Worm (Caenorhabditis elegans) whole organism, L4 larva: ENCODE results near the gene ins-11.

ENCODE experiments used
- R02D3.7 ChIP-seq: fragments of 150-350 bp; sonication (generic microtip); optimal IDR thresholded peaks from 3 replicates; lab custom pipeline; 2014; ENCODE audit warnings: missing biosample characterization, missing genetic modification characterization
- T26A8.4 ChIP-seq: fragments of 200-800 bp; sonication (Bioruptor generic); IDR thresholded peaks from 2 replicates; pipeline ENCODE4 v1.3.6; 2022; ENCODE audit warnings: missing genetic modification characterization, missing compliant biosample characterization
- ZK337.2 ChIP-seq: fragments of 200-800 bp; sonication (Bioruptor generic); IDR thresholded peaks from 2 replicates; pipeline ENCODE4 v1.3.6; 2022; ENCODE audit warnings: missing genetic modification reagents, missing genetic modification characterization, missing compliant biosample characterization
- ZK546.5 ChIP-seq, 2 experiments: sonication (generic microtip); optimal IDR thresholded peaks; 2 replicates each; lab custom pipeline; 2017; ENCODE audit warnings: missing biosample characterization in 2 of 2, missing genetic modification characterization in 2 of 2
- aly-2 ChIP-seq: sonication (generic microtip); optimal IDR thresholded peaks from 2 replicates; lab custom pipeline; 2018; ENCODE audit warnings: missing biosample characterization, missing genetic modification characterization
- arid-1 ChIP-seq: fragments of 200-800 bp; sonication (Bioruptor generic); conservative IDR thresholded peaks from 2 replicates; pipeline ENCODE4 v1.3.6; 2022; ENCODE audit warnings: missing genetic modification reagents, missing genetic modification characterization, missing compliant biosample characterization
- ceh-20 ChIP-seq: fragments of 200-800 bp; sonication (Bioruptor generic); IDR thresholded peaks from 2 replicates; pipeline ENCODE4 v1.3.6; 2022; ENCODE audit warnings: missing genetic modification reagents, missing genetic modification characterization, missing compliant biosample characterization
- ceh-28 ChIP-seq: fragments of 150-350 bp; optimal IDR thresholded peaks from 2 replicates; lab custom pipeline; 2014; ENCODE audit warnings: missing biosample characterization, missing genetic modification reagents, missing genetic modification characterization
- ceh-44 ChIP-seq: fragments of 200-800 bp; sonication (Bioruptor generic); IDR thresholded peaks from 2 replicates; pipeline ENCODE4 v1.3.6; 2022; ENCODE audit warnings: missing genetic modification reagents, missing genetic modification characterization, missing compliant biosample characterization
- ceh-62 ChIP-seq: sonication (generic microtip); optimal IDR thresholded peaks from 2 replicates; lab custom pipeline; 2017; ENCODE audit warnings: missing biosample characterization, missing genetic modification characterization
- ces-1 ChIP-seq: fragments of 150-350 bp; sonication (generic microtip); optimal IDR thresholded peaks from 4 replicates; lab custom pipeline; 2014; ENCODE audit warnings: missing biosample characterization, missing genetic modification reagents, missing genetic modification characterization
- daf-12 ChIP-seq: fragments of 150-350 bp; optimal IDR thresholded peaks from 2 replicates; lab custom pipeline; 2014; ENCODE audit warnings: missing biosample characterization, missing genetic modification reagents, missing genetic modification characterization
- daf-16 ChIP-seq, 3 experiments: sonication (generic microtip); optimal IDR thresholded peaks; 2 replicates each; lab custom pipeline; 2016 to 2017; ENCODE audit warnings: missing genetic modification characterization in 3 of 3, missing genetic modification reagents in 3 of 3, mild to moderate bottlenecking in 2 of 3, missing compliant biosample characterization in 2 of 3, missing biosample characterization in 1 of 3, moderate library complexity in 1 of 3
- daf-19 ChIP-seq: fragments of 200-800 bp; sonication (Bioruptor generic); conservative IDR thresholded peaks from 2 replicates; pipeline ENCODE4 v1.3.6; 2022; ENCODE audit warnings: missing genetic modification characterization, missing compliant biosample characterization
- dmd-6 ChIP-seq: fragments of 200-800 bp; sonication (Bioruptor generic); IDR thresholded peaks from 2 replicates; pipeline ENCODE4 v1.3.6; 2022; ENCODE audit warnings: missing genetic modification reagents, missing genetic modification characterization, missing compliant biosample characterization
- dmd-8 ChIP-seq: fragments of 200-800 bp; sonication (Bioruptor generic); IDR thresholded peaks from 2 replicates; pipeline ENCODE4 v1.3.6; 2022; ENCODE audit warnings: missing genetic modification characterization, missing compliant biosample characterization
- dve-1 ChIP-seq: sonication (generic microtip); optimal IDR thresholded peaks from 2 replicates; lab custom pipeline; 2017; ENCODE audit warnings: antibody characterized with exemption, mild to moderate bottlenecking, missing genetic modification characterization, missing compliant biosample characterization; ENCODE audit not compliant: insufficient read depth
- egl-43 ChIP-seq: fragments of 200-800 bp; sonication (Bioruptor generic); IDR thresholded peaks from 2 replicates; pipeline ENCODE4 v1.3.6; 2022; ENCODE audit warnings: missing genetic modification reagents, missing genetic modification characterization, missing compliant biosample characterization
- fos-1 ChIP-seq: fragments of 150-350 bp; optimal IDR thresholded peaks from 2 replicates; lab custom pipeline; 2014; ENCODE audit warnings: missing biosample characterization, missing genetic modification characterization
- gei-8 ChIP-seq: fragments of 200-800 bp; sonication (Bioruptor generic); optimal IDR thresholded peaks from 2 replicates; lab custom pipeline; 2018; ENCODE audit warnings: mild to moderate bottlenecking, missing genetic modification characterization, missing compliant biosample characterization
- hif-1 ChIP-seq, 2 experiments: sonication (generic microtip); optimal IDR thresholded peaks; 2 replicates each; lab custom pipeline; 2016 to 2017; ENCODE audit warnings: missing compliant biosample characterization in 2 of 2, missing genetic modification characterization in 2 of 2, missing genetic modification reagents in 2 of 2, missing genotype in 2 of 2, mild to moderate bottlenecking in 1 of 2
- hlh-30 ChIP-seq: sonication (generic microtip); optimal IDR thresholded peaks from 2 replicates; lab custom pipeline; 2017; ENCODE audit warnings: antibody characterized with exemption, mild to moderate bottlenecking, missing genetic modification characterization, missing compliant biosample characterization; ENCODE audit not compliant: insufficient read depth
- hmg-1.1 ChIP-seq: fragments of 200-800 bp; sonication (Bioruptor generic); IDR thresholded peaks from 2 replicates; pipeline ENCODE4 v1.3.6; 2022; ENCODE audit warnings: missing genetic modification reagents, missing genetic modification characterization, missing compliant biosample characterization
- jun-1 ChIP-seq: fragments of 150-350 bp; optimal IDR thresholded peaks from 2 replicates; lab custom pipeline; 2014; ENCODE audit warnings: missing biosample characterization, missing genetic modification reagents, missing genetic modification characterization
- lim-7 ChIP-seq: fragments of 200-800 bp; sonication (Bioruptor generic); IDR thresholded peaks from 2 replicates; pipeline ENCODE4 v1.3.6; 2022; ENCODE audit warnings: missing genetic modification characterization, missing compliant biosample characterization
- lin-38 ChIP-seq: fragments of 200-800 bp; sonication (Bioruptor generic); IDR thresholded peaks from 2 replicates; pipeline ENCODE4 v1.3.6; 2022; ENCODE audit warnings: missing genetic modification reagents, missing genetic modification characterization, missing compliant biosample characterization
- lsy-2 ChIP-seq, 2 experiments: fragments of 150-350 bp in 1 of 2; sonication (generic microtip) in 1 of 2; optimal IDR thresholded peaks; 2 replicates each; lab custom pipeline; 2014 to 2017; ENCODE audit warnings: missing biosample characterization in 2 of 2, missing genetic modification characterization in 2 of 2
- mep-1 ChIP-seq: fragments of 150-350 bp; sonication (generic microtip); optimal IDR thresholded peaks from 3 replicates; lab custom pipeline; 2014; ENCODE audit warnings: missing biosample characterization, missing genetic modification characterization
- mxl-3 ChIP-seq: fragments of 200-800 bp; sonication (Bioruptor generic); optimal IDR thresholded peaks from 2 replicates; lab custom pipeline; 2018; ENCODE audit warnings: mild to moderate bottlenecking, missing genetic modification characterization, missing compliant biosample characterization
- nhr-10 ChIP-seq: fragments of 150-350 bp; optimal IDR thresholded peaks from 2 replicates; lab custom pipeline; 2014; ENCODE audit warnings: missing biosample characterization, missing genetic modification characterization
- nhr-102 ChIP-seq: sonication (generic microtip); optimal IDR thresholded peaks from 2 replicates; lab custom pipeline; 2016; ENCODE audit warnings: mild to moderate bottlenecking, missing genetic modification characterization, moderate library complexity, missing compliant biosample characterization
- nhr-237 ChIP-seq: sonication (generic microtip); optimal IDR thresholded peaks from 2 replicates; lab custom pipeline; 2017; ENCODE audit warnings: missing biosample characterization, missing genetic modification characterization
- nhr-76 ChIP-seq: fragments of 150-350 bp; optimal IDR thresholded peaks from 2 replicates; lab custom pipeline; 2014; ENCODE audit warnings: missing biosample characterization, missing genetic modification characterization
- nhr-77 ChIP-seq: fragments of 150-350 bp; optimal IDR thresholded peaks from 2 replicates; lab custom pipeline; 2014; ENCODE audit warnings: missing biosample characterization, missing genetic modification characterization
- spr-3 ChIP-seq: fragments of 200-800 bp; sonication (Bioruptor generic); optimal IDR thresholded peaks from 2 replicates; lab custom pipeline; 2018; ENCODE audit warnings: mild to moderate bottlenecking, missing genetic modification characterization, missing compliant biosample characterization
- unc-62 ChIP-seq, 3 experiments: fragments of 150-350 bp in 1 of 3; sonication (generic microtip); optimal IDR thresholded peaks in 2 of 3; peaks in 1 of 3; 1 replicate in 1 of 3; 2 replicates in 2 of 3; lab custom pipeline; 2014 to 2017; ENCODE audit warnings: missing biosample characterization in 3 of 3, missing genetic modification characterization in 3 of 3, missing genetic modification reagents in 3 of 3, missing genotype in 1 of 3
- vab-7 ChIP-seq: fragments of 200-800 bp; sonication (Bioruptor generic); IDR thresholded peaks from 2 replicates; pipeline ENCODE4 v1.3.6; 2022; ENCODE audit warnings: missing genetic modification reagents, missing genetic modification characterization, missing compliant biosample characterization
- zfp-3 ChIP-seq: fragments of 200-800 bp; sonication (Bioruptor generic); conservative IDR thresholded peaks from 2 replicates; pipeline ENCODE4 v1.3.6; 2022; ENCODE audit warnings: missing genetic modification reagents, missing genetic modification characterization, missing compliant biosample characterization
- ztf-11 ChIP-seq: fragments of 150-350 bp; optimal IDR thresholded peaks from 2 replicates; lab custom pipeline; 2014; ENCODE audit warnings: missing biosample characterization, missing genetic modification characterization

The ins-11 gene

ce11 chrII:5521411-5521810 lies 35.1 kb upstream of the ins-11 start, which contains the start of gene ZK177.12:
TSS of gene ZK177.12 (plus strand) at chrII:5521711.
- no peak for TF ChIP-seq dmd-8 (GFP tag; lab: Robert Waterston, UW)
- TF ChIP-seq ztf-11 (tag; lab: Kevin White, UChicago) = no peak
- no peak for TF ChIP-seq nhr-76 (tag; lab: Kevin White, UChicago)
- no peak for TF ChIP-seq nhr-237
- TF ChIP-seq hlh-30 (tag; lab: Kevin White, UChicago) = no peak
- TF ChIP-seq fos-1 (tag; lab: Kevin White, UChicago) = no peak
- no peak for TF ChIP-seq daf-12 (tag; lab: Kevin White, UChicago)
- no peak for TF ChIP-seq nhr-102 (tag; lab: Kevin White, UChicago)

- TF ChIP-seq R02D3.7 (no peak), ceh-28 (tag; lab: Kevin White, UChicago) (no peak), lsy-2 (tag; optimal IDR thresholded peaks at IDR 0.05; lab: Kevin White, UChicago) (no peak), ZK337.2 (no peak), spr-3 (GFP tag; lab: Kevin White, UChicago) (no peak), ceh-20 (no peak), zfp-3 (GFP tag; lab: Robert Waterston, UW) (no peak), nhr-77 (no peak), unc-62 (GFP tag; optimal IDR thresholded peaks at IDR 0.05 in 1 of 2; lab: Kevin White, UChicago) (no peak), unc-62 (tag; optimal IDR thresholded peaks at IDR 0.05; lab: Kevin White, UChicago) (no peak), T26A8.4 (GFP tag; lab: Robert Waterston, UW) (no peak), jun-1 (tag; lab: Kevin White, UChicago) (no peak), arid-1 (no peak), dve-1 (tag; lab: Kevin White, UChicago) (no peak), mep-1 (tag; lab: Kevin White, UChicago) (no peak), daf-16 (GFP tag; optimal IDR thresholded peaks at IDR 0.05; lab: Kevin White, UChicago) (no peak), daf-16 (tag; optimal IDR thresholded peaks at IDR 0.05; lab: Kevin White, UChicago) (no peak)
Observed at ce11 chrII:5522637-5523036, 33.9 kb upstream of the ins-11 start, which contains the start of gene ZK177.11. TSS of gene ZK177.11 (plus strand) at chrII:5522937.

- TF ChIP-seq aly-2 (tag; lab: Kevin White, UChicago) (no peak), nhr-102 (tag; lab: Kevin White, UChicago) (no peak), lin-38 (no peak), vab-7 (no peak), lim-7 (GFP tag; lab: Robert Waterston, UW) (no peak), ZK546.5 (tag; optimal IDR thresholded peaks at IDR 0.05; lab: Kevin White, UChicago) (no peak), egl-43 (GFP tag; lab: Robert Waterston, UW) (no peak)
Observed at ce11 chrII:5525297-5525696, 31.2 kb upstream of the ins-11 start, which contains the start of gene tbx-35. TSS of gene tbx-35 (minus strand) at chrII:5525397.

ce11 chrII:5527841-5528240 lies 28.7 kb upstream of the ins-11 start, which contains the start of gene ZK177.1:
TSS of gene ZK177.1 (plus strand) at chrII:5528141.
- TF ChIP-seq hmg-1.1 (no peak), daf-19 (GFP tag; lab: Robert Waterston, UW) (no peak), unc-62 (GFP tag; optimal IDR thresholded peaks at IDR 0.05 in 1 of 2; lab: Kevin White, UChicago) (no peak), unc-62 (tag; optimal IDR thresholded peaks at IDR 0.05; lab: Kevin White, UChicago) (no peak), fos-1 (tag; lab: Kevin White, UChicago) (no peak), ces-1 (GFP tag; lab: Kevin White, UChicago) (no peak), dmd-6 (GFP tag; lab: Robert Waterston, UW) (no peak), nhr-10 (tag; lab: Kevin White, UChicago) (no peak), hif-1 (tag; optimal IDR thresholded peaks at IDR 0.05; lab: Kevin White, UChicago) (no peak), mxl-3 (GFP tag; lab: Kevin White, UChicago) (no peak), ceh-62 (tag; lab: Kevin White, UChicago) (no peak), gei-8 (GFP tag; lab: Kevin White, UChicago) (no peak), zfp-3 (GFP tag; lab: Robert Waterston, UW) (no peak), ceh-44 (GFP tag; lab: Robert Waterston, UW) (no peak)
